Worm (Caenorhabditis elegans): ENCODE results near the gene try-1.

DNA sequence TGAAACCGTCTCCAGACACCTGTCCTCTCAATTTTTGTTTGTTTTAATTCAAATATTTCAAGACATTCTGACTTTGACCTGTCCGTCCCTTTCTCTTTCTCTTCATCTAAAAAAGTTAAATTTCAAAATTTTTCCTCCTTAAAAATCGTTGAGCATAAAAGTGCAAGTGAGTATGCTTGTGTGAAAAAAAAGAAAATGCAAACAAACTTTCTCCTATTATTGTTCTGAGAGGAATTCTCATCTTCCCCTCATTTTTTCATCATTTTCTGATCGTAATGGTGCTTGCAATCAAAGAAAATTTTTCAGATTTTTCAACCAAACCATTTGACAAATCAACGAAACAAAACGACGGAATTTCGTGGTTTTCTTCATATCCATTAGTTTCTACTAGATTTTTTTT lies 19.5 kb upstream of the try-1 start, which contains the start of gene shc-2:
- TF ChIP-seq nhr-23 (tag; optimal IDR thresholded peaks at IDR 0.05) = no peak
- TF ChIP-seq alr-1 (tag; optimal IDR thresholded peaks at IDR 0.05) = no peak
- TF ChIP-seq nhr-25 (tag; optimal IDR thresholded peaks at IDR 0.05) = no peak
- TF ChIP-seq lin-39 (tag; optimal IDR thresholded peaks at IDR 0.05) = no peak
- TF ChIP-seq nhr-10 (tag; optimal IDR thresholded peaks at IDR 0.05) = no peak
- TF ChIP-seq unc-62 (GFP tag; optimal IDR thresholded peaks at IDR 0.05) = no peak
- no peak for TF ChIP-seq nhr-237 (tag; optimal IDR thresholded peaks at IDR 0.05)

Data from whole organism, L2 larva.